Worm (Caenorhabditis elegans): ENCODE data around the gene mex-6.
A peak's percentile ranks its signal among the peaks of the same experiment; 100 is the strongest.

Gene mex-6

DNA sequence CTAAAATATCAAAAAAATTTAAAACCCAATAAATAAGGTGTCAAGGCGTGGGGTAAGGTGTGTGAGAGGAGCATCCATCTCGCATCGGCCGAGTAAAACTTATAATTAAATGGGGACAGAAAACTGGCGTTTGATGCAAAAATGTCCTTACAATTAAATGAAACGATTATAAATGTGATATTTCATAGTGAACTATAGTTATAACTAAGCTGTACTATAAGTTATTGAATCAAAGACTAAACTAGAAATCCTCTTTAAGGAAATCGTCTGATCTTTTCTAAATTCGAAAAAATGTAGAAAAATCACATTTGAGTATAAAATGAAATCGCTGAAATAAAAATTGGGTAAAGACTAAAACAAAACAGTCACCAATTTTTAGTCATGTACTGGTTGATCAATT is 26.7 kb downstream of the mex-6 start, which contains the start of gene sra-6:
Gene sra-6, minus strand, starts transcription at position 101 of the 400 bp plus-strand sequence.
- TF ChIP-seq elt-3 (tag; optimal IDR thresholded peaks at IDR 0.05), result no peak
- no peak for TF ChIP-seq ces-1 (GFP tag; optimal IDR thresholded peaks at IDR 0.05)
- TF ChIP-seq snpc-4 (tag; optimal IDR thresholded peaks at IDR 0.05), result no peak
- no peak for TF ChIP-seq M03D4.4 (tag; optimal IDR thresholded peaks at IDR 0.05)
- TF ChIP-seq lin-32 (GFP tag; optimal IDR thresholded peaks at IDR 0.05), result no peak
- TF ChIP-seq sem-2 (GFP tag; optimal IDR thresholded peaks at IDR 0.05), result no peak
- TF ChIP-seq unc-62 (GFP tag; optimal IDR thresholded peaks at IDR 0.05), result no peak
- TF ChIP-seq drap-1 (GFP tag; optimal IDR thresholded peaks at IDR 0.05), result no peak
- no peak for TF ChIP-seq flh-1 (GFP tag; optimal IDR thresholded peaks at IDR 0.05)
- TF ChIP-seq lsy-2 (tag; optimal IDR thresholded peaks at IDR 0.05), result no peak
- TF ChIP-seq unc-120 (tag; optimal IDR thresholded peaks at IDR 0.05; ENCODE audit: poor library complexity, severe bottlenecking), result no peak
- no peak for TF ChIP-seq zip-8 (tag; optimal IDR thresholded peaks at IDR 0.05)

DNA sequence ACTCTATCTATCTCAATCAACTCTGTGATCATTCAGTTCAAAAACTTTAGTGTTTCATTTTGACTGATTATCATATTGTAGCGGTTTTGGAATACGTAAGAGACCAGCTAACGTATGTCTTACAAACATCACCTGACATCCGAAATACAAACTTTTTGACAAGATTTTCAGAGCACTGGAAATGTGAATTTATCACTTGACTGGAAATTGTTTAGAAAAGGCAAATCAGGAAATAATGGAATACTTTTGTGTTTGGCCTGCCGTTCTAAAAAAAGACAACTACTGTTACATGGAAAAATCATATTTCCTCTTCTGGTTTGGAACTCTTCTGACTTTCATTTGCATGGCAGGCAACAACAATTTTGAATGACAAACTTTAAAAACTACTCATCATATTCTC is 27.6 kb downstream of the mex-6 start, which contains the start of gene F35H8.12:
Gene F35H8.12, plus strand, starts transcription at position 301 of the 400 bp plus-strand sequence.
- TF ChIP-seq ces-1 (GFP tag; optimal IDR thresholded peaks at IDR 0.05) (no peak), lin-32 (GFP tag; optimal IDR thresholded peaks at IDR 0.05) (no peak), sptf-1 (tag; optimal IDR thresholded peaks at IDR 0.05) (no peak)

DNA sequence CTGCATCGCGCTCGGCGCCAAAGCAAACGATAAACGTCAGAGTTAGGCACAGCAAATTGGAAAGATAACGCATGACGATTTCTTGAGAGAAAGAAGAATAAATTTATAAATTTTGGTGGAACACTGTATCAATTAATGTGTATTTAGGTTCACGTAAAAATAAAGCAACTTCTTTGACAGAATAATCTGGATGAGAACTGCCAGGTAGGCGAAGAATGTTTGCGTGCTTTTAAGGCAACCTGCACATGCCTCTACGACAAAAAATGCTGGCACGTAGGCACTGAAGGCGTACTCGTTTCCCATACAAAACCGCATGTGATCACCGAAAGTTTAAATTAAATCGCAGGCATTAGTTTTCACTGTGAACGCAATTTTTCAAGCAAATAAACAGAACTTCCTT is 29.2 kb downstream of the mex-6 start, which contains the start of gene F35H8.1:
Gene F35H8.1, minus strand, starts transcription at position 101 of the 400 bp plus-strand sequence.
- TF ChIP-seq pha-4 (tag; optimal IDR thresholded peaks at IDR 0.05), result no peak

DNA sequence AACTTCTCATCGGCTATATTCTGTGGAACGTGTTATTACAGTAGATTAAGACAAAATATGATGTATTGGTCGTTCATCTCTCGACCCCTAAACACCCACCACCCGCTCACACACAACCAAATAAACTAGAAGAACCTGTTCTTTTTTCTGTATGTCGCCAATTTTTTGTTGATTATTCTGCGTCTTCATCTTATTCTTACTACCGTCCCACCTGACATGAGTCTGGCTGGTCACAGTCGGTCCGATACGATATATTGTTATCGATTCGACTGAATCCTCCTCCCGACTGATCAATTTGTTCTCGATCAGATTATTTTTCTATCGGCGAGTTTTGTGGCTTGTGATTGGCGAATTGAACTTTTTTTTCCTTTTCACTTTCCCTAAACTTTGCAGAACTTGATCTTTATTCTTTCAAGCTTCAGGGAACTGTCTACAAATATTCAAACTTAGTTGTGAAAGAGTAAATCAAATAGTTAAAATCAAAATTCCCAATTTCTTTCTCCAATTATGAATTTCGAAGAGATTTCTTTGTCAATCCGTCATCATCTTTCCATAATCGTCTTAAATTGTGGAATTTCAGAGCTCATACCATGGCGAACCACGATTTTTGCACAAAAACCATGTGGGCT is 31.1 kb downstream of the mex-6 start, which contains the start of gene F35H8.2:
Gene F35H8.2, plus strand, starts transcription at position 579 of the 629 bp plus-strand sequence.
- no peak for TF ChIP-seq mab-5 (tag; optimal IDR thresholded peaks at IDR 0.05)
- no peak for TF ChIP-seq nhr-28 (tag; optimal IDR thresholded peaks at IDR 0.05)
- no peak for TF ChIP-seq nhr-76 (tag; optimal IDR thresholded peaks at IDR 0.05)
- TF ChIP-seq M03D4.4 (tag; optimal IDR thresholded peaks at IDR 0.05), result no peak
- no peak for TF ChIP-seq mep-1 (tag; optimal IDR thresholded peaks at IDR 0.05)
- no peak for TF ChIP-seq ztf-11 (tag; optimal IDR thresholded peaks at IDR 0.05)

DNA sequence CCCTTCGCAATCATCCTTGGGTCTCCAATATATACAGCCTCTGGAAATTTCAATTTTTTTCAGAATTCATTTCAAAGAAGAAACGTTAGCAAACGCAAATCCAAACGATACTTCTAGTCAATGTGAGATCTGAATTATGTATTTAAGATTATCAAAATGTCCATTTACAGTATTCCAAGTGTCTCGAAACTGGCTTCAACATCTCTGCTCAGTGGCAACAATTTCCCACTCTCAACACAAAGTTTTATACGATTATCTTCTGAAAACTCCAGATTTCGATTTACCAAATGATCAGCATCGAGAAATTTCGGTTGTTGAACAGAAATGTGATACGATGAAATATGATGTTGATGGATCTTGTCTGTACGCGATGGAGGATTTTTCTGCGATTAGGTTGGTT is 32.6 kb downstream of the mex-6 start:
- no peak for TF ChIP-seq hlh-1 (tag; optimal IDR thresholded peaks at IDR 0.05)
- no peak for TF ChIP-seq tbx-8 (GFP tag; optimal IDR thresholded peaks at IDR 0.05)
- TF ChIP-seq ham-2 (GFP tag; optimal IDR thresholded peaks at IDR 0.05), result no peak
- no peak for TF ChIP-seq flh-1 (GFP tag; optimal IDR thresholded peaks at IDR 0.05)
- no peak for TF ChIP-seq lin-32 (GFP tag; optimal IDR thresholded peaks at IDR 0.05)
- TF ChIP-seq sem-2 (GFP tag; optimal IDR thresholded peaks at IDR 0.05), result no peak
- no peak for TF ChIP-seq lsy-2 (tag; optimal IDR thresholded peaks at IDR 0.05)
- TF ChIP-seq nhr-28 (tag; optimal IDR thresholded peaks at IDR 0.05), result no peak
- no peak for TF ChIP-seq ces-1 (GFP tag; optimal IDR thresholded peaks at IDR 0.05)
- no peak for TF ChIP-seq zip-8 (tag; optimal IDR thresholded peaks at IDR 0.05)
- no peak for TF ChIP-seq nhr-237 (tag; optimal IDR thresholded peaks at IDR 0.05)
- TF ChIP-seq mab-5 (tag; optimal IDR thresholded peaks at IDR 0.05), result no peak
- no peak for TF ChIP-seq nhr-76 (tag; optimal IDR thresholded peaks at IDR 0.05)
- no peak for TF ChIP-seq cnd-1 (tag; optimal IDR thresholded peaks at IDR 0.05)
- TF ChIP-seq pha-4 (tag; optimal IDR thresholded peaks at IDR 0.05), result no peak

DNA sequence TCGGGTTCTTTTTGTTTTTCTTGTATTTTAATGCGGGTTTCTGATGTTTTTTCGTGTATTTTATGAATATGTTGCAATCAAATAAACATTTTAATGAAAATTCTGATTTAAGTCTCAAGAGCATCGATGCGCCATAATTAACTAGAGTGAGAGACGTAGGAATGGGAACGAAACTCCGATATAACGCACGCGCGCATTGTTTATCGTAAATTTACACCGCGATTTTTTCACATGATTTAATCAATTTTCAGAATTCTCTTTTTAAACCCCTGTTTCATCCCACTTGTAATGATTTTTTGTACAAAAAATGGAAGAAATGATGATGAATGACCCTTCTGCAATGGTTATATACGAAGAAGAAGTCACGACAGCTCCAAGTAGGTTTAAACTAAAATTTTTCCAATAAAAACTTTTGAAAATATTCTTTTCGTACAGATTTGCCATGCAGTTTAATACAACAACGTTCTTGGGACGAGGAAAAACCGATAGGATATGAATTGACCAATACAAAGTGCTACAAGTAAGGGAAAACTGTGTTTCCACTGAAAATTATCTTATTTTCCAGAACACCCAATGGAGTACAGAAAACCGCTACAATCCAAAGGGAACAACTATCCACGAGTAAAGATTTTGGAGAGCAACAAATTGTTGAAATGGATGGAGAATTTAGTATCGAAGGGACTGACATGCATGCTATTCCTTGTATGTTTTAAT is 33.6 kb downstream of the mex-6 start, which contains the start of gene zfp-2:
Gene zfp-2, plus strand, starts transcription at position 214 of the 714 bp plus-strand sequence.
- TF ChIP-seq ztf-11 (tag; optimal IDR thresholded peaks at IDR 0.05) (no peak), bed-3 (GFP tag; optimal IDR thresholded peaks at IDR 0.05) (no peak), zip-8 (tag; optimal IDR thresholded peaks at IDR 0.05) (no peak), unc-62 (GFP tag; optimal IDR thresholded peaks at IDR 0.05) (no peak), lsy-2 (tag; optimal IDR thresholded peaks at IDR 0.05) (peak; percentile 8), ces-1 (GFP tag; optimal IDR thresholded peaks at IDR 0.05) (peak; percentile 82), drap-1 (GFP tag; optimal IDR thresholded peaks at IDR 0.05) (no peak), snpc-4 (tag; optimal IDR thresholded peaks at IDR 0.05) (no peak), lin-13 (tag; optimal IDR thresholded peaks at IDR 0.05) (no peak), nhr-28 (tag; optimal IDR thresholded peaks at IDR 0.05) (no peak), elt-3 (tag; optimal IDR thresholded peaks at IDR 0.05) (no peak), ceh-83 (GFP tag; optimal IDR thresholded peaks at IDR 0.05) (no peak)

All from whole organism, mixed stage, embryonic.